Fruit fly (Drosophila melanogaster): ENCODE results near the gene Scgbeta.

dm6 chr3R:12413274-12413958 lies 8.8 kb downstream of the Scgbeta start, which contains the start of the genes Dip-C and pps:
- TF ChIP-seq ttk (optimal IDR thresholded peaks at IDR 0.05) (no peak), psq (optimal IDR thresholded peaks at IDR 0.05) (no peak)

Data from Kc167 (cell line).